Worm (Caenorhabditis elegans) whole organism, L2 larva: ENCODE measurements around the gene serp-1.2.

Experiments
- ama-1 ChIP-seq: fragments of 150-350 bp; optimal IDR thresholded peaks from 2 replicates; lab custom pipeline; 2018; ENCODE audit warnings: inconsistent platforms
- mab-5 ChIP-seq: fragments of 150-350 bp; optimal IDR thresholded peaks from 2 replicates; lab custom pipeline; 2014; ENCODE audit warnings: missing biosample characterization, missing genetic modification characterization
- nhr-25 ChIP-seq: fragments of 150-350 bp; sonication (generic microtip); optimal IDR thresholded peaks from 3 replicates; lab custom pipeline; 2014; ENCODE audit warnings: missing biosample characterization, missing genetic modification characterization
- unc-39 ChIP-seq: fragments of 150-350 bp; optimal IDR thresholded peaks from 2 replicates; lab custom pipeline; 2014; ENCODE audit warnings: missing biosample characterization, missing genetic modification characterization

- TF ChIP-seq unc-39 (tag; lab: Kevin White, UChicago) (no peak), nhr-25 (tag; lab: Kevin White, UChicago) (peak; percentile 37), mab-5 (tag; lab: Kevin White, UChicago) (no peak), ama-1 (lab: Kevin White, UChicago) (no peak)
Measured at ce11 chrIV:8247341-8247740, 21.9 kb downstream of the serp-1.2 start.
